Worm (Caenorhabditis elegans) whole organism, young adult: ENCODE measurements around the gene F52C6.4.

Experiments used
- C06A6.2 ChIP-seq: fragments of 200-800 bp; sonication (Bioruptor generic); conservative IDR thresholded peaks from 2 replicates; pipeline ENCODE4 v1.3.6; 2022; ENCODE audit warnings: missing genetic modification characterization, missing compliant biosample characterization
- T26A5.8 ChIP-seq: sonication (generic microtip); optimal IDR thresholded peaks from 2 replicates; lab custom pipeline; 2016; ENCODE audit warnings: missing genetic modification characterization, missing compliant biosample characterization
- Y95B8A.8 ChIP-seq: fragments of 200-800 bp; sonication (Bioruptor generic); IDR thresholded peaks from 2 replicates; pipeline ENCODE4 v1.3.6; 2022; ENCODE audit warnings: missing genetic modification reagents, missing genetic modification characterization, missing compliant biosample characterization
- attf-5 ChIP-seq: fragments of 200-800 bp; sonication (Bioruptor generic); optimal IDR thresholded peaks from 2 replicates; lab custom pipeline; 2018; ENCODE audit warnings: mild to moderate bottlenecking, missing genetic modification characterization, missing compliant biosample characterization
- fkh-3 ChIP-seq: sonication (generic microtip); optimal IDR thresholded peaks from 2 replicates; lab custom pipeline; 2016; ENCODE audit warnings: mild to moderate bottlenecking, missing genetic modification characterization, missing compliant biosample characterization
- hlh-12 ChIP-seq: sonication (generic microtip); optimal IDR thresholded peaks from 2 replicates; lab custom pipeline; 2016; ENCODE audit warnings: missing genetic modification characterization, missing compliant biosample characterization
- tbx-9 ChIP-seq: sonication (generic microtip); optimal IDR thresholded peaks from 2 replicates; lab custom pipeline; 2016; ENCODE audit warnings: borderline replicate concordance, missing genetic modification characterization, inconsistent platforms, missing compliant biosample characterization
- unc-130 ChIP-seq: sonication (generic microtip); optimal IDR thresholded peaks from 2 replicates; lab custom pipeline; 2016; ENCODE audit warnings: missing genetic modification reagents, missing genetic modification characterization, missing compliant biosample characterization

DNA sequence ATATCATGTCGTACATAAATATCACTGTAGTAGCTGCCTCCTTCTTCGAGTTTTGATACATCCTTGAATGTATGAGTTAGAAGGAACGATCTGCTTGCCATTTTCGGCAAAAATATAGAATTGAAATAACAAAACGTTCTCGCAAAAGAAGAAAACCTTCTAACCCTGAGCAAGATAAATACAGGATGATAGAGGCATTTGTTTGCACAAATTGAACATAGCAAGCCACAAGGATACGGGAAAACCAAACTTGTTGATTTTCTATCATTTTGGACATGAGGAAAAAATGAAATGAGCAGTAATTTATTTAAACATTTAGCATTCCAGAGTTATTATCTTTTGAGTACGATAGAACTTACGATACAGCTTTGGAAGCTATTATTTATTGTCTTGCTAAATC lies 33.9 kb upstream of the F52C6.4 start, which contains the start of gene math-8:
- no peak for TF ChIP-seq attf-5 (GFP tag; lab: Kevin White, UChicago)
- TF ChIP-seq fkh-3 (tag; lab: Kevin White, UChicago): no peak
- no peak for TF ChIP-seq unc-130
- TF ChIP-seq tbx-9 (tag; lab: Kevin White, UChicago): no peak
- no peak for TF ChIP-seq hlh-12 (tag; lab: Kevin White, UChicago)
- TF ChIP-seq T26A5.8: no peak
- no peak for TF ChIP-seq Y95B8A.8 (GFP tag; lab: Robert Waterston, UW)
- no peak for TF ChIP-seq C06A6.2 (GFP tag; lab: Robert Waterston, UW)
